Fruit fly (Drosophila melanogaster) S2 (cell line): ENCODE measurements around the gene Polr3C.

Experiments used
- CG8478 ChIP-seq: fragments of >200 bp; optimal IDR thresholded peaks from 2 replicates; lab custom pipeline; 2018
- CTCF ChIP-seq, 2 experiments: fragments of >200 bp; optimal IDR thresholded peaks; 2 replicates each; lab custom pipeline; 2018

- TF ChIP-seq CG8478 (lab: Kevin White, UChicago), result no peak
- TF ChIP-seq CTCF (optimal IDR thresholded peaks at IDR 0.05; lab: Kevin White, UChicago), result no peak
Measured at dm6 chr3R:12451888-12452514, 8.2 kb upstream of the Polr3C start, which contains the start of gene CG5509.
